Fruit fly (Drosophila melanogaster): Measurements from ENCODE around the gene CG10600.

The CG10600 gene

dm6 chr2L:18787415-18787989 is 52.0 kb downstream of the CG10600 start (continued):
- TF ChIP-seq dimm (GFP tag; IDR thresholded peaks at IDR 0.05) (no peak), kni (GFP tag; optimal IDR thresholded peaks at IDR 0.05) (no peak), Deaf1 (tag; optimal IDR thresholded peaks at IDR 0.05) (peak; percentile 80), CG13894 (tag; optimal IDR thresholded peaks at IDR 0.05) (no peak), crc (GFP tag; optimal IDR thresholded peaks at IDR 0.05) (no peak)

dm6 chr2L:18785026-18785600 is 54.4 kb downstream of the CG10600 start:
- TF ChIP-seq gsb-n (tag; optimal IDR thresholded peaks at IDR 0.05) (peak; percentile 56), Drgx (GFP tag; IDR thresholded peaks at IDR 0.05) (no peak), nerfin-1 (tag; optimal IDR thresholded peaks at IDR 0.05) (peak; percentile 71), maf-S (GFP tag; optimal IDR thresholded peaks at IDR 0.05) (no peak), D (optimal IDR thresholded peaks at IDR 0.05) (no peak), D (GFP tag; optimal IDR thresholded peaks at IDR 0.05) (peak; percentile 12), sens (GFP tag) (peak; percentile 65), CG2199 (GFP tag; IDR thresholded peaks at IDR 0.05) (0 out of 3 replicates have a peak, but pooled peaks have one; percentile 30), pros (GFP tag; optimal IDR thresholded peaks at IDR 0.05) (peak; percentile 53), p53 (GFP tag; optimal IDR thresholded peaks at IDR 0.05) (no peak), lov (optimal IDR thresholded peaks at IDR 0.05) (no peak), lov (GFP tag; IDR thresholded peaks at IDR 0.05) (0 out of 3 replicates have a peak, but pooled peaks have one; percentile 46), CG2875 (GFP tag; optimal IDR thresholded peaks at IDR 0.05) (no peak), otp (GFP tag; IDR thresholded peaks at IDR 0.05) (no peak), tll (GFP tag; optimal IDR thresholded peaks at IDR 0.05) (peak in 1 of 2 experiments; percentile 80), gcm (GFP tag; optimal IDR thresholded peaks at IDR 0.05) (peak; percentile 27), Kr (GFP tag; optimal IDR thresholded peaks at IDR 0.05) (peak; percentile 91), jumu (GFP tag; optimal IDR thresholded peaks at IDR 0.05) (no peak), Nf-YB (GFP tag; optimal IDR thresholded peaks at IDR 0.05) (peak; percentile 22), ac (GFP tag; optimal IDR thresholded peaks at IDR 0.05) (peak; percentile 40), CG6254 (GFP tag; optimal IDR thresholded peaks at IDR 0.05) (no peak)

Data from whole organism, embryonic.